Worm (Caenorhabditis elegans) whole organism, L4 larva: ENCODE data around the gene T24F1.4.
A peak's percentile ranks its signal among the peaks of the same experiment; 100 is the strongest.

Experiments
- F10B5.3 ChIP-seq: sonication (generic microtip); optimal IDR thresholded peaks from 2 replicates; lab custom pipeline; 2016; ENCODE audit warnings: mild to moderate bottlenecking, missing genetic modification characterization, missing compliant biosample characterization
- F44E2.7 ChIP-seq: fragments of 200-800 bp; sonication (Bioruptor generic); IDR thresholded peaks from 2 replicates; pipeline ENCODE4 v2.1.2; 2022; ENCODE audit warnings: missing genetic modification characterization, missing compliant biosample characterization
- R02D3.7 ChIP-seq: fragments of 150-350 bp; sonication (generic microtip); optimal IDR thresholded peaks from 3 replicates; lab custom pipeline; 2014; ENCODE audit warnings: missing biosample characterization, missing genetic modification characterization
- Y105C5A.15 ChIP-seq: fragments of 200-800 bp; sonication (Bioruptor generic); IDR thresholded peaks from 2 replicates; pipeline ENCODE4 v1.3.6; 2022; ENCODE audit warnings: missing genetic modification characterization, missing compliant biosample characterization
- Y5F2A.4 ChIP-seq: fragments of 200-800 bp; sonication (Bioruptor generic); optimal IDR thresholded peaks from 2 replicates; lab custom pipeline; 2018; ENCODE audit warnings: mild to moderate bottlenecking, missing genetic modification characterization, missing compliant biosample characterization
- aha-1 ChIP-seq: fragments of 150-350 bp; peaks from one replicate; lab custom pipeline; 2014; ENCODE audit warnings: missing biosample characterization, missing genetic modification characterization
- ama-1 ChIP-seq: fragments of 150-350 bp; optimal IDR thresholded peaks from 2 replicates; lab custom pipeline; 2014; ENCODE audit warnings: inconsistent platforms, mixed read lengths
- attf-4 ChIP-seq: sonication (generic microtip); optimal IDR thresholded peaks from 3 replicates; lab custom pipeline; 2017; ENCODE audit warnings: missing biosample characterization, missing genetic modification characterization
- ceh-28 ChIP-seq: fragments of 150-350 bp; optimal IDR thresholded peaks from 2 replicates; lab custom pipeline; 2014; ENCODE audit warnings: missing biosample characterization, missing genetic modification reagents, missing genetic modification characterization
- ces-1 ChIP-seq: fragments of 150-350 bp; sonication (generic microtip); optimal IDR thresholded peaks from 4 replicates; lab custom pipeline; 2014; ENCODE audit warnings: missing biosample characterization, missing genetic modification reagents, missing genetic modification characterization
- cey-2 ChIP-seq: sonication (generic microtip); optimal IDR thresholded peaks from 3 replicates; lab custom pipeline; 2017; ENCODE audit warnings: missing genetic modification characterization, mild to moderate bottlenecking, missing compliant biosample characterization, antibody characterized with exemption, borderline replicate concordance; ENCODE audit not compliant: insufficient read depth
- dmd-8 ChIP-seq: fragments of 200-800 bp; sonication (Bioruptor generic); IDR thresholded peaks from 2 replicates; pipeline ENCODE4 v1.3.6; 2022; ENCODE audit warnings: missing genetic modification characterization, missing compliant biosample characterization
- dmd-9 ChIP-seq: fragments of 200-800 bp; sonication (Bioruptor generic); IDR thresholded peaks from 2 replicates; pipeline ENCODE4 v1.3.6; 2022; ENCODE audit warnings: missing genetic modification reagents, missing genetic modification characterization, missing compliant biosample characterization
- dpl-1 ChIP-seq: fragments of 150-350 bp; optimal IDR thresholded peaks from 2 replicates; lab custom pipeline; 2014; ENCODE audit warnings: missing biosample characterization, missing genetic modification reagents, missing genetic modification characterization
- duxl-1 ChIP-seq: sonication (generic microtip); optimal IDR thresholded peaks from 2 replicates; lab custom pipeline; 2016; ENCODE audit warnings: mild to moderate bottlenecking, missing genetic modification characterization, moderate library complexity, missing compliant biosample characterization; ENCODE audit not compliant: poor library complexity
- fkh-10 ChIP-seq: fragments of 150-350 bp; optimal IDR thresholded peaks from 2 replicates; lab custom pipeline; 2014; ENCODE audit warnings: missing biosample characterization, missing genetic modification reagents, missing genetic modification characterization
- hlh-11 ChIP-seq: fragments of 200-800 bp; sonication (Bioruptor generic); optimal IDR thresholded peaks from 2 replicates; lab custom pipeline; 2018; ENCODE audit warnings: mild to moderate bottlenecking, missing genetic modification characterization, missing compliant biosample characterization
- lin-29 ChIP-seq: fragments of 200-800 bp; sonication (Bioruptor generic); IDR thresholded peaks from 2 replicates; pipeline ENCODE4 v1.3.6; 2022; ENCODE audit warnings: missing genetic modification reagents, missing genetic modification characterization, missing compliant biosample characterization
- lin-39 ChIP-seq: fragments of 150-350 bp; optimal IDR thresholded peaks from 2 replicates; lab custom pipeline; 2014; ENCODE audit warnings: missing biosample characterization, missing genetic modification reagents, missing genetic modification characterization
- lsy-2 ChIP-seq, 2 experiments: fragments of 150-350 bp in 1 of 2; sonication (generic microtip) in 1 of 2; optimal IDR thresholded peaks; 2 replicates each; lab custom pipeline; 2014 to 2017; ENCODE audit warnings: missing biosample characterization in 2 of 2, missing genetic modification characterization in 2 of 2
- madf-5 ChIP-seq, 2 experiments: fragments of 200-800 bp; sonication (Bioruptor generic); IDR thresholded peaks; 2 replicates each; pipeline ENCODE4 v1.3.6; 2022; ENCODE audit warnings: missing compliant biosample characterization in 2 of 2, missing genetic modification characterization in 2 of 2
- madf-9 ChIP-seq: fragments of 200-800 bp; sonication (Bioruptor generic); conservative IDR thresholded peaks from 2 replicates; pipeline ENCODE4 v1.3.6; 2022; ENCODE audit warnings: missing genetic modification reagents, missing genetic modification characterization, missing compliant biosample characterization
- mep-1 ChIP-seq: fragments of 150-350 bp; sonication (generic microtip); optimal IDR thresholded peaks from 3 replicates; lab custom pipeline; 2014; ENCODE audit warnings: missing biosample characterization, missing genetic modification characterization
- mxl-2 ChIP-seq: fragments of 200-800 bp; sonication (Bioruptor generic); conservative IDR thresholded peaks from 2 replicates; pipeline ENCODE4 v1.3.6; 2022; ENCODE audit warnings: missing genetic modification reagents, missing genetic modification characterization, missing compliant biosample characterization
- nhr-102 ChIP-seq: sonication (generic microtip); optimal IDR thresholded peaks from 2 replicates; lab custom pipeline; 2016; ENCODE audit warnings: mild to moderate bottlenecking, missing genetic modification characterization, moderate library complexity, missing compliant biosample characterization
- nhr-111 ChIP-seq: fragments of 200-800 bp; sonication (Bioruptor generic); optimal IDR thresholded peaks from 2 replicates; lab custom pipeline; 2018; ENCODE audit warnings: mild to moderate bottlenecking, missing genetic modification characterization, missing compliant biosample characterization
- nhr-28 ChIP-seq: fragments of 150-350 bp; optimal IDR thresholded peaks from 2 replicates; lab custom pipeline; 2014; ENCODE audit warnings: missing biosample characterization, missing genetic modification characterization
- nhr-42 ChIP-seq: fragments of 200-800 bp; sonication (Bioruptor generic); IDR thresholded peaks from 2 replicates; pipeline ENCODE4 v1.3.6; 2022; ENCODE audit warnings: missing genetic modification characterization, missing compliant biosample characterization
- nhr-48 ChIP-seq: sonication (generic microtip); optimal IDR thresholded peaks from 2 replicates; lab custom pipeline; 2016; ENCODE audit warnings: mild to moderate bottlenecking, missing genetic modification characterization, missing compliant biosample characterization
- nhr-77 ChIP-seq: fragments of 150-350 bp; optimal IDR thresholded peaks from 2 replicates; lab custom pipeline; 2014; ENCODE audit warnings: missing biosample characterization, missing genetic modification characterization
- php-3 ChIP-seq: fragments of 200-800 bp; sonication (Bioruptor generic); IDR thresholded peaks from 2 replicates; pipeline ENCODE4 v1.3.6; 2022; ENCODE audit warnings: missing genetic modification reagents, missing genetic modification characterization, missing compliant biosample characterization
- rbr-2 ChIP-seq: sonication (generic microtip); optimal IDR thresholded peaks from 2 replicates; lab custom pipeline; 2016; ENCODE audit warnings: missing genotype, missing genetic modification characterization, missing compliant biosample characterization
- set-16 ChIP-seq: fragments of 200-800 bp; sonication (Bioruptor generic); IDR thresholded peaks from 2 replicates; pipeline ENCODE4 v1.3.6; 2022; ENCODE audit warnings: missing genetic modification reagents, missing genetic modification characterization, missing compliant biosample characterization
- skn-1 ChIP-seq: fragments of 150-350 bp; optimal IDR thresholded peaks from 2 replicates; lab custom pipeline; 2014; ENCODE audit warnings: missing biosample characterization, missing genetic modification characterization
- unc-62 ChIP-seq, 3 experiments: fragments of 150-350 bp in 1 of 3; sonication (generic microtip); optimal IDR thresholded peaks in 2 of 3; peaks in 1 of 3; 1 replicate in 1 of 3; 2 replicates in 2 of 3; lab custom pipeline; 2014 to 2017; ENCODE audit warnings: missing biosample characterization in 3 of 3, missing genetic modification characterization in 3 of 3, missing genetic modification reagents in 3 of 3, missing genotype in 1 of 3
- vab-7 ChIP-seq: fragments of 200-800 bp; sonication (Bioruptor generic); IDR thresholded peaks from 2 replicates; pipeline ENCODE4 v1.3.6; 2022; ENCODE audit warnings: missing genetic modification reagents, missing genetic modification characterization, missing compliant biosample characterization
- zip-2 ChIP-seq: fragments of 150-350 bp; optimal IDR thresholded peaks from 2 replicates; lab custom pipeline; 2014; ENCODE audit warnings: missing biosample characterization, missing genetic modification characterization

Gene T24F1.4

ce11 chrII:11314165-11314564, at the start of gene T24F1.4:
TSS of gene T24F1.4 (minus strand) at chrII:11314265.
- TF ChIP-seq rbr-2 (no peak), dmd-8 (no peak), duxl-1 (tag; lab: Kevin White, UChicago) (no peak), lin-29 (GFP tag; lab: Robert Waterston, UW) (no peak), madf-5 (GFP tag; IDR thresholded peaks at IDR 0.05; lab: Robert Waterston, UW) (no peak), vab-7 (GFP tag; lab: Robert Waterston, UW) (no peak), hlh-11 (tag; lab: Kevin White, UChicago) (no peak), nhr-48 (tag; lab: Kevin White, UChicago) (no peak), cey-2 (tag; lab: Kevin White, UChicago) (no peak), attf-4 (no peak), nhr-102 (no peak), F10B5.3 (tag; lab: Kevin White, UChicago) (no peak), php-3 (no peak), ceh-28 (tag; lab: Kevin White, UChicago) (no peak), lin-39 (tag; lab: Kevin White, UChicago) (no peak)
- TF ChIP-seq, all 104 proteins: peak for 0

- TF ChIP-seq madf-9 (GFP tag; lab: Robert Waterston, UW) (no peak), dmd-8 (no peak), F44E2.7 (GFP tag; lab: Robert Waterston, UW) (no peak), ces-1 (GFP tag; lab: Kevin White, UChicago) (peak; percentile 66), dpl-1 (GFP tag; lab: Kevin White, UChicago) (no peak), fkh-10 (GFP tag; lab: Kevin White, UChicago) (peak; percentile 84)
Measured at ce11 chrII:11361751-11362150, 47.7 kb upstream of the T24F1.4 start.

DNA sequence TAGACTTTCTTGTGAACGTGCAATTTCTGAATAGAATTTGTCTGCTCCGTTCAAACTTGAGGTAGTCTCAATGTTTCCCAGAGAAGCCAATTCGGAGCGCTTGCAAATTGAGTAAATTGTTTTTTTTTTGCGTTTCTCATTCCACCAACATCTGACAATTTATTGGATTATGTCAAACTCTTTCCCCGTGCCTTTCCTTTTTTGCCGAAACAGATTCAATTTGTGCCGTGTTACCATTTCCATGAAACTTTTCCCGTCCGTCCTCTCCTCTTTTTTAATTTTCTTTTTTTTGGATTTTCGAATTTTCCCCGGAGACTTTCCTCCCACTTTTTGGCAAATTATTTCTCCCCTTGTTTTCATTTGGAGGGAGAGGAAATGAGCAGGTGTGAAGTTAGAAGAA, 39.4 kb upstream of the T24F1.4 start:
- TF ChIP-seq attf-4, result no peak
- TF ChIP-seq skn-1, result no peak
- TF ChIP-seq ama-1, result no peak
- no peak for TF ChIP-seq set-16 (GFP tag; lab: Robert Waterston, UW)
- no peak for TF ChIP-seq zip-2 (tag; lab: Kevin White, UChicago)
- TF ChIP-seq nhr-111 (GFP tag; lab: Kevin White, UChicago), result no peak

- TF ChIP-seq nhr-42 (GFP tag; lab: Robert Waterston, UW), result no peak
- no peak for TF ChIP-seq Y105C5A.15 (GFP tag; lab: Robert Waterston, UW)
- TF ChIP-seq cey-2 (tag; lab: Kevin White, UChicago), result no peak
- TF ChIP-seq unc-62 (GFP tag; optimal IDR thresholded peaks at IDR 0.05 in 1 of 2; lab: Kevin White, UChicago), result no peak
- no peak for TF ChIP-seq unc-62 (tag; optimal IDR thresholded peaks at IDR 0.05; lab: Kevin White, UChicago)
- no peak for TF ChIP-seq nhr-28 (tag; lab: Kevin White, UChicago)
- no peak for TF ChIP-seq R02D3.7 (tag; lab: Kevin White, UChicago)
- no peak for TF ChIP-seq dmd-9 (GFP tag; lab: Robert Waterston, UW)
- TF ChIP-seq nhr-77 (tag; lab: Kevin White, UChicago), result no peak
- TF ChIP-seq lsy-2 (tag; optimal IDR thresholded peaks at IDR 0.05; lab: Kevin White, UChicago), result no peak
- TF ChIP-seq mep-1 (tag; lab: Kevin White, UChicago), result no peak
- TF ChIP-seq, all 104 proteins: peak for 0
Measured at ce11 chrII:11351599-11351998, 37.5 kb upstream of the T24F1.4 start, which contains the start of gene clh-2. TSS of gene clh-2 (plus strand) at chrII:11351899.

ce11 chrII:11349892-11350291, 35.8 kb upstream of the T24F1.4 start, which contains the start of gene dph-5:
TSS of gene dph-5 (plus strand) at chrII:11350192.
- TF ChIP-seq mxl-2 (GFP tag; lab: Robert Waterston, UW) (no peak), Y5F2A.4 (GFP tag; lab: Kevin White, UChicago) (no peak), aha-1 (tag; lab: Kevin White, UChicago) (peak; percentile 23), unc-62 (GFP tag; optimal IDR thresholded peaks at IDR 0.05 in 1 of 2; lab: Kevin White, UChicago) (no peak), unc-62 (tag; optimal IDR thresholded peaks at IDR 0.05; lab: Kevin White, UChicago) (no peak)
